Fruit fly (Drosophila melanogaster): ENCODE results near the gene DCTN1-p150.

Gene DCTN1-p150

DNA sequence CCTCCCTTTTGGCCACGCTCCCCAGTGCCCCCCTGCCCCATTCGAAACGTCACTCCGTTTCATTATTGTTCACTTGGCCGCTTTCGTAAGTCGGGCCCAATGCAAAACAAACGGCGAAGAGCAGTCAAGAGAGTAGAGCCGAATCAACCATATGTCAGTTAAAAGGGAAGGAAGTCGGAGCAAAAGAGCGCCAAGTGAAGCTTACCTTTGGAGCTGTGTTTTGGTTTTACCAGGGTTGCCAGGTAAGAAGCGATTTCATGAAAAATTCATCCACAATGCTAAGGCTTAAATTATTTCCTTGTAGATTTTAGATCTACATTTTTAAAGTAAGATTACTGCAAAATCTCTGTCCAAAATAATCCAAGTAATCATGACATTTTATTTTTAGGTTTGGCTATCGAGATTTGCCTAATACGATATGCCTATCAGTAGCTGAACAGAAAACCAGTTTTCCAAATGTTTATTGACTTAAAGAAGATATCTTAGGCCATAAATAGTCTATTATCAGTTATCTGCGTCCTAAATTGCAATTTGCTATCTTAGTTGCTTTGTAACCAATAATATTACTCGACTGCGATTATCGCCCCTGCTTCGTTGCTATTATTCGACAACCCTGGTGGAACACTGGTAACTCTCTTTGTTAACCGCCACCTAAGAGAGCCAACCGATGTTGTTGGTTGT is 9.4 kb downstream of the DCTN1-p150 start:
- TF ChIP-seq Myc (optimal IDR thresholded peaks at IDR 0.05) = no peak
- TF ChIP-seq h (optimal IDR thresholded peaks at IDR 0.05) = no peak
- no peak for TF ChIP-seq ttk (optimal IDR thresholded peaks at IDR 0.05)
- no peak for TF ChIP-seq Sin3A (optimal IDR thresholded peaks at IDR 0.05)
- no peak for TF ChIP-seq insv (optimal IDR thresholded peaks at IDR 0.05)
- TF ChIP-seq psq (optimal IDR thresholded peaks at IDR 0.05) = no peak

DNA sequence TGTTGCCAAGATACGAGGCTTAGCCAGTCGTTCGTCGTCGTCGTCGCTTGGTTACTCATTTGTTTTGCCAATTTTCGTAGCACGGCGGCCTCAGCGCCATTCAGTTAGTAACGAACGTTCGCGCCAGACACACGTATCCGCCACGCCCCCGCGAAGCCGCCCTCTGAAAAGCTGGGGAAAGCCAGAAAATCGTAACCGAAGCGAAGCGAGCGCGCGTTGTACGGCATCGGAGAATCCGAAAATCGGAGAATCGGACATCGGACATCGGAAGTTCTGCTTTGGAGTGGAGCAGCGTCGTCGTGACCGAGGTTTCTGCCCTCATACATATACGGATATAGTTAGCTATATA is 9.9 kb downstream of the DCTN1-p150 start, which contains the start of gene CG32137:
CG32137 (plus strand) TSS at position 100 of the 349 bp plus-strand sequence.
- TF ChIP-seq h (optimal IDR thresholded peaks at IDR 0.05) (no peak), insv (optimal IDR thresholded peaks at IDR 0.05) (no peak), Myc (optimal IDR thresholded peaks at IDR 0.05) (no peak), Sin3A (optimal IDR thresholded peaks at IDR 0.05) (no peak), psq (optimal IDR thresholded peaks at IDR 0.05) (no peak), ttk (optimal IDR thresholded peaks at IDR 0.05) (no peak)

DNA sequence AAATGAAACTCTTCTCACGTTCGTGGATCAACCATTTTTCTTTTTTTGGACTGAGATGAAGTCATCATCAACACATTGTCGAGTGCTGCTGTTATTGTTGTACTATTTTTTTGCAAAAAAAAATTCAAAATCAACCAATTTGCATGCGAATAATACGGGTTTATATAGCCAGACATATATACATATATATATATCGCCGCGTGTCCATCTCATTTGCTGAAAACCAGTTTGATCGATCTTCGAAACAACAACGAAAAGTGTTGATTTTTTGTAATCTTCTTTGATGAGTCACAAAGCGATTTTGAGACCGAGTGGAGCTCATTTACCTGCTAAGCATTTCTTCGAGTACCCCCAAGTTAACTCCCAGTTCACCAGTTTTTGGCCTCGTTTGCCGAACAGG is 16.8 kb downstream of the DCTN1-p150 start:
- TF ChIP-seq insv (optimal IDR thresholded peaks at IDR 0.05) = no peak
- TF ChIP-seq Sin3A (optimal IDR thresholded peaks at IDR 0.05) = no peak
- TF ChIP-seq ttk (optimal IDR thresholded peaks at IDR 0.05) = no peak
- TF ChIP-seq Myc (optimal IDR thresholded peaks at IDR 0.05) = no peak
- TF ChIP-seq h (optimal IDR thresholded peaks at IDR 0.05) = no peak
- TF ChIP-seq psq (optimal IDR thresholded peaks at IDR 0.05) = no peak

DNA sequence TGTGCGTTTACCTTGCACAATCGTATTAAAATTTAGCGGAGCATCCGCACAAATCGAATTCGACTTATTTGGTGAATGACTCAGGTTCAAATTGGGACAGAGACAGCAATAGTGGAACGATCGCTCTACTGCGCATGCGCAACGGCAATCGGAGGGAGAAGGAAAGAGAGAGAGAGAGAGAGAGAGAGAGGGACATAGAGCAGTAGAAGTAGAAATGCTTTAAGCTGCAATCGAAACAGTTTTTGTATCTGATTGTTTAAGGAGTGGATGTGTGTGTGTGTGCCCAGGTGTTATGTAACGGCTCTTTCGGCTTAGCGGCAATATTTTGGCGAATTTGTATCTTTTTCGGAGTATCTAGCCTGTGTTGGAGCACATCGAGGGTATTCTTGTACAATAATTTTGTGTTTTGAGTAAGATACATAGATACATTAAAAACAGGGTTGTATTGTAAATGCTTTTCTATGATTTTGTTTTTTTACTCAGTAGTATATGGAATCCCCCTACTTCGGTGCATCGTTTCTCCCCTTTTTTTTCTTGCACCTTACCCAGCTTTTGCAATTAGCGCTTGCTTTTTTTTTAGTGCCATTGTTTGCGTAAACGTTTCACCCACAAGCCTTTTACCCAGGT is 20.4 kb downstream of the DCTN1-p150 start:
- TF ChIP-seq psq (optimal IDR thresholded peaks at IDR 0.05) (no peak), ttk (optimal IDR thresholded peaks at IDR 0.05) (no peak), insv (optimal IDR thresholded peaks at IDR 0.05) (no peak), h (optimal IDR thresholded peaks at IDR 0.05) (no peak), Myc (optimal IDR thresholded peaks at IDR 0.05) (no peak), Sin3A (optimal IDR thresholded peaks at IDR 0.05) (no peak)

DNA sequence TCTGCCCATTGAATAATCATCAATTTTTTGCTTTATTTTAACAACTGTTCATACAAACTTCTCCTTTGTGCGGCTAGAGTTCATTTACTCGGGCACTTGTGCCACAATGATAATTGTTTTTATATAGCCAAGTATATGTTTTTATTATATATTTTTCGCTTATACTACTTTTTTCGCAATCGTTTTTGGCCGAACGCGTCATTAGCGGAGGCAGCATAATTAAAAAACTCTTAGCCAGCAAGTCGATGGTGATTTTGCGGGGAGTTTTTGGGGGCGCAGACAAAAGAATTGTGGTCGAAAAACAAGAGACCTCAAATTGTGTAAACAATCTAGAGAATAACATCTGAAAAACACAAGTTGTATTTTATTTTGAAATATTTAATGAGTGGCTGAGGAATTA is 22.4 kb downstream of the DCTN1-p150 start:
- no peak for TF ChIP-seq Sin3A (optimal IDR thresholded peaks at IDR 0.05)
- no peak for TF ChIP-seq psq (optimal IDR thresholded peaks at IDR 0.05)
- TF ChIP-seq ttk (optimal IDR thresholded peaks at IDR 0.05) = no peak
- no peak for TF ChIP-seq Myc (optimal IDR thresholded peaks at IDR 0.05)
- TF ChIP-seq insv (optimal IDR thresholded peaks at IDR 0.05) = no peak
- no peak for TF ChIP-seq h (optimal IDR thresholded peaks at IDR 0.05)

DNA sequence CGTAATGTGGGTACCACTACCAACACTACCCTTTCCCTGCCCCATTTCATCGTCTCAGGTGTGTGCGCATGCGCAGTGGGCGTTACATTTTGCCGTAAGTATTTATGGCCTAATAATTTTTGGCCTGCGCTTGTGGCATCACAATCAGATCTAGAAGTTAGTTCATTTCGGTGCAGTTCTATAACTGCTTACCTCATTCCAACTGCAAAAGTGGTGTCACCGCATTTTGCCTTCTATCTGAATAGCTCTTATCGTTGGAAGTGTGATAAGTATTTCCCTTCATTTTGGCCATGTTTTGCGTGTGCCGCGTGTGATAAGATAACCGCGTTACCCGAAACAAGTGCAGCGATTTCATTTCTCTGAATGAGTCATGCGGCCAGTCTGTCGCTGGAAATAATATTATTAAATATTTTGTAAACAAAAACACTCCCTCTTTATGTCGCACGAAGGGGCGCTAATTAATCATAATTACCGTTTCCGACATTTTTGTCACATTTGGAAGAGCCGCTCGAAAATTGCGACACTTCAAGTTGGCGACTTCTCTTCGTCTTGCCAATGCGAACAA is 23.4 kb downstream of the DCTN1-p150 start:
- no peak for TF ChIP-seq psq (optimal IDR thresholded peaks at IDR 0.05)
- no peak for TF ChIP-seq insv (optimal IDR thresholded peaks at IDR 0.05)
- TF ChIP-seq ttk (optimal IDR thresholded peaks at IDR 0.05) = no peak
- TF ChIP-seq h (optimal IDR thresholded peaks at IDR 0.05) = no peak
- TF ChIP-seq Myc (optimal IDR thresholded peaks at IDR 0.05) = no peak
- no peak for TF ChIP-seq Sin3A (optimal IDR thresholded peaks at IDR 0.05)

DNA sequence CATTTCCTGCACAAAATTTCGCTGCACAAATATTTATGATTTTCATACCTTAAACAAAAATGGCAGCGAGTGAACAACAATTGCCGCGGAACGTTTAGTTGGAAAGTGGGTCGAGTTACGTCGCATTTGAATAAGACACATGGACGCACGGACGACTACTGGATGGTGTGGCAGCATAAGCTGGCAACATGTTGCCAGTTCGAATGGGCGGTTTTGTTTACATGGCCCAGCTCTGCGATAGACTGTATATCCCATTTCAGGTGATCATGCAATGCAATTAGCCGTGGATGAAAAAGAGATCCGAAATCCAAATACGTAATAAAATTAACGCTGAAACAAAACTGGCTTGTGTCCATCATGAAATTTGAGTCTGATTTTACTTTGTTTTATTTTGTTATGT is 27.5 kb downstream of the DCTN1-p150 start:
- TF ChIP-seq Sin3A (optimal IDR thresholded peaks at IDR 0.05) = no peak
- no peak for TF ChIP-seq insv (optimal IDR thresholded peaks at IDR 0.05)
- no peak for TF ChIP-seq ttk (optimal IDR thresholded peaks at IDR 0.05)
- TF ChIP-seq Myc (optimal IDR thresholded peaks at IDR 0.05) = no peak
- no peak for TF ChIP-seq psq (optimal IDR thresholded peaks at IDR 0.05)
- no peak for TF ChIP-seq h (optimal IDR thresholded peaks at IDR 0.05)

DNA sequence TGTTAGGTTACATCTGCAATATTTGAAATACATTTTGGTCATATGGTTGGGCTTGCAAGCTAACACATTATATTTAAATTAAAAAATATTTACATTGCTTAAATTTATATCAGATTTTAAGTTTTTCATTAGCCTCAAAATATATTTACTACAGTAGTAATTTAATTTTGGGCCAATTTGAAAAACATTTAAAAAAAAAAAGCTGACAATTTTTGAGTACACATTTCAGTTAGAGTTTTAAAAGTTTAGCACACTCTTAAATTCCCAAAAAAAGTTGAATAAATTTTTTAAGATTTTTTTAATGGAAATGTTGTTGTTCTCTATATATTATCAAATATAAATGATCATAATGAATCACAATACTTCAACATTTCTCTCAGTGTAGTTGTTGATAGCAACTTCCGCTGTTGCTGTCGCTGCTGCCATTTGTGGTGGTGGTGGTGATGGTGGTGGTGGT is 28.1 kb downstream of the DCTN1-p150 start:
- TF ChIP-seq Myc (optimal IDR thresholded peaks at IDR 0.05) = no peak
- TF ChIP-seq Sin3A (optimal IDR thresholded peaks at IDR 0.05) = no peak
- no peak for TF ChIP-seq ttk (optimal IDR thresholded peaks at IDR 0.05)
- TF ChIP-seq insv (optimal IDR thresholded peaks at IDR 0.05) = no peak
- TF ChIP-seq h (optimal IDR thresholded peaks at IDR 0.05) = no peak
- TF ChIP-seq psq (optimal IDR thresholded peaks at IDR 0.05) = no peak

DNA sequence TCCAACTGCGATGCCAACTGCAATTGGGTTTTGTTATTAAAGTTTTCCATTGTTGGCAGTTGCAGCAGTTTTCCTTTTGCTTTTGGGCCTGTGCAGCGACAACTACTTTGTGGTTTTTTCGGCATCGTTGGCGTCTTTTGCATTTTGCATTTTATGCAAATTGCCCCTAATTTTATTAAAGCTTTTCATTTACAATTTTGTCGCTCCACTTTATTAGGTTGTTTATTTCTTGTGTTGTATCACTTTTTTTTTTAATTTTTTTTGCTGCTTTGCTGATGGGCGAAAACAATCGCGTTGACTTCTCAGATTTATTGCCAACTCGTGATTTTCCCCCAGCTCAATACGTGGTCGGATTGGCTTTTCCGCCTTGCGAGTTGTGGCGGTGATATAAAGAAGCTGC is 28.6 kb downstream of the DCTN1-p150 start:
- no peak for TF ChIP-seq psq (optimal IDR thresholded peaks at IDR 0.05)
- TF ChIP-seq h (optimal IDR thresholded peaks at IDR 0.05) = no peak
- no peak for TF ChIP-seq ttk (optimal IDR thresholded peaks at IDR 0.05)
- TF ChIP-seq insv (optimal IDR thresholded peaks at IDR 0.05) = no peak
- TF ChIP-seq Sin3A (optimal IDR thresholded peaks at IDR 0.05) = no peak
- TF ChIP-seq Myc (optimal IDR thresholded peaks at IDR 0.05) = no peak

DNA sequence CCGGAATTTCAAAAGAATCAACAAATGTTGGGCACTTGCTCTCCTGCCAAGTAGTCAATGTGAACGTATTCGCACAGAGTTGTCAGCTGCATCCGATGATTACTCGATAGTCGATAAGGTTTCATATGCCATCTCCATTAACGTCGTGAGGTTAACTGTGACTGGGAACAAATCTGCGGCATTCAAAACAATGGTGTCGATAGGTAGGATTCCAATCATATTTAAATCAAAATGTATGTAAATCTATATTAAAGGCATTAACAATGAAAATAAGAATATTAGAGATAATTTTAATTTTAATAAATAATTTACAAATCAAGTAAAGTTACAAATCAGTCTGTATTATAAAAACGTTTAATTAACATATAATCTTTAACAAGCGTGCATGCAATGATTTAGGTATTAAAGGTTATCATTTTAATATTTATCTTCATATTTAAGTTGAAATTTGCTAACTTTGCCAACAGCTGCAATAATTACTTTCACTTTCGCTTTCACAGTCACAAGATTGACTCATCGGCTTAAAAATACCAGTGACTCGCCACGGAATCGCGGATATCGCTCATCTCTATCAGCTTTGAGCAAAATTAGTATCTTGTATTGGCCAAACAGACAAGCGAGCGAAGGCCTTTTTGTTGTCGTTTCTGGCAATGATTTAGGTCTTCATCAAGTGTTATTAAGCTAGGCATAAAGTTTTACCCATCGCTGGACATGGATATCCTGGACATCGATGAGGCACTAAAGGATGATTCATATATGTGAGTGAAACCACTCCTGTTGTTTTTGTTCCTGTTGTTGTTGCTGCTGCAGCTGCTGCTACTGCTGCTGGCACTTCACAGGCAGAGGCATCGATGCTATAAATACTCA is 35.7 kb downstream of the DCTN1-p150 start, which contains the start of the genes Meics, Nxf3 and ssp2:
Meics (minus strand) TSS at position 68 of the 867 bp plus-strand sequence.
Nxf3 (plus strand) TSS at position 569 of the 867 bp plus-strand sequence.
ssp2 (plus strand) TSS at position 569 of the 867 bp plus-strand sequence.
- TF ChIP-seq insv (optimal IDR thresholded peaks at IDR 0.05) (no peak), h (optimal IDR thresholded peaks at IDR 0.05) (no peak), Myc (optimal IDR thresholded peaks at IDR 0.05) (no peak), Sin3A (optimal IDR thresholded peaks at IDR 0.05) (no peak), ttk (optimal IDR thresholded peaks at IDR 0.05) (no peak), psq (optimal IDR thresholded peaks at IDR 0.05) (no peak)

DNA sequence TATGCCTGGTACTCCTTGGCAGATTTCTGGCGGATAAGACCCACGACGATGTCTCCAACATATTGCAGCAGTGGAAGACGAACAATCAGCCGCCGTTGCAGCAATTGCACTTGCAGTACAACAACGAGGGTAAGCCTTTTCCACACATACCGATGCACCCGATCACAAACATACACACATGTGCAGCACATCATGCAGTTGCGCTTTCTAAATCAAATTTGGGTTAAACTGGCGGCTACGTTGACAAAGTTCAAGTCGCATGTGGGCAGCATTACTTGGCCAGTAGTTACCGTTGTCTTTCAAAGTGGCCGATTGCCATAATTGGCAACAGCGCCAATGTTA is 36.3 kb downstream of the DCTN1-p150 start:
- no peak for TF ChIP-seq psq (optimal IDR thresholded peaks at IDR 0.05)
- no peak for TF ChIP-seq ttk (optimal IDR thresholded peaks at IDR 0.05)
- TF ChIP-seq Sin3A (optimal IDR thresholded peaks at IDR 0.05) = no peak
- TF ChIP-seq h (optimal IDR thresholded peaks at IDR 0.05) = no peak
- no peak for TF ChIP-seq insv (optimal IDR thresholded peaks at IDR 0.05)
- no peak for TF ChIP-seq Myc (optimal IDR thresholded peaks at IDR 0.05)

Data from Kc167 (cell line).